Worm (Caenorhabditis elegans) whole organism, late embryonic: Measurements from ENCODE around the gene eas-1.

Experiments used
- C08G9.2 ChIP-seq: sonication (generic microtip); optimal IDR thresholded peaks from 2 replicates; lab custom pipeline; 2016; ENCODE audit warnings: mild to moderate bottlenecking, missing genetic modification characterization, moderate library complexity, missing compliant biosample characterization
- ahr-1 ChIP-seq: sonication (generic microtip); optimal IDR thresholded peaks from 2 replicates; lab custom pipeline; 2016; ENCODE audit warnings: missing genetic modification characterization, missing compliant biosample characterization
- ceh-18 ChIP-seq: sonication (generic microtip); optimal IDR thresholded peaks from 2 replicates; lab custom pipeline; 2016; ENCODE audit warnings: missing genetic modification characterization, missing compliant biosample characterization
- ceh-19 ChIP-seq: fragments of 200-800 bp; sonication (Bioruptor generic); optimal IDR thresholded peaks from 2 replicates; lab custom pipeline; 2018; ENCODE audit warnings: mild to moderate bottlenecking, missing genetic modification characterization, missing compliant biosample characterization
- ceh-2 ChIP-seq: sonication (generic microtip); optimal IDR thresholded peaks from 2 replicates; lab custom pipeline; 2016; ENCODE audit warnings: missing genotype, missing genetic modification characterization, missing compliant biosample characterization
- ceh-24 ChIP-seq: sonication (generic microtip); optimal IDR thresholded peaks from 2 replicates; lab custom pipeline; 2016; ENCODE audit warnings: mild to moderate bottlenecking, missing genetic modification characterization, missing compliant biosample characterization
- ceh-30 ChIP-seq: fragments of 150-350 bp; optimal IDR thresholded peaks from 2 replicates; lab custom pipeline; 2014; ENCODE audit warnings: missing biosample characterization, missing genetic modification characterization
- ceh-31 ChIP-seq: sonication (generic microtip); optimal IDR thresholded peaks from 2 replicates; lab custom pipeline; 2016; ENCODE audit warnings: missing genetic modification characterization, missing compliant biosample characterization
- ceh-34 ChIP-seq: sonication (generic microtip); optimal IDR thresholded peaks from 2 replicates; lab custom pipeline; 2016; ENCODE audit warnings: mild to moderate bottlenecking, missing genetic modification characterization, missing compliant biosample characterization
- ceh-45 ChIP-seq: fragments of 200-800 bp; sonication (Bioruptor generic); IDR thresholded peaks from 2 replicates; pipeline ENCODE4 v1.3.6; 2022; ENCODE audit warnings: missing genetic modification reagents, missing genetic modification characterization, missing compliant biosample characterization
- ceh-48 ChIP-seq: sonication (generic microtip); optimal IDR thresholded peaks from 2 replicates; lab custom pipeline; 2016; ENCODE audit warnings: missing genetic modification characterization, inconsistent platforms, missing compliant biosample characterization
- ceh-6 ChIP-seq: fragments of 200-800 bp; sonication (Bioruptor generic); optimal IDR thresholded peaks from 2 replicates; lab custom pipeline; 2018; ENCODE audit warnings: mild to moderate bottlenecking, missing genetic modification characterization, missing compliant biosample characterization
- ceh-9 ChIP-seq: sonication (generic microtip); optimal IDR thresholded peaks from 2 replicates; lab custom pipeline; 2016; ENCODE audit warnings: mild to moderate bottlenecking, missing genetic modification characterization, inconsistent platforms, missing compliant biosample characterization
- che-1 ChIP-seq: sonication (generic microtip); optimal IDR thresholded peaks from 2 replicates; lab custom pipeline; 2016; ENCODE audit warnings: mild to moderate bottlenecking, missing genetic modification characterization, missing compliant biosample characterization
- dve-1 ChIP-seq: sonication (generic microtip); optimal IDR thresholded peaks from 2 replicates; lab custom pipeline; 2017; ENCODE audit warnings: antibody characterized with exemption, mild to moderate bottlenecking, missing genetic modification characterization, missing compliant biosample characterization
- elt-4 ChIP-seq: sonication (generic microtip); optimal IDR thresholded peaks from 2 replicates; lab custom pipeline; 2016; ENCODE audit warnings: missing genetic modification characterization, missing compliant biosample characterization
- gmeb-2 ChIP-seq: sonication (generic microtip); optimal IDR thresholded peaks from 2 replicates; lab custom pipeline; 2016; ENCODE audit warnings: missing genetic modification characterization, inconsistent platforms, missing compliant biosample characterization
- hlh-15 ChIP-seq: sonication (generic microtip); optimal IDR thresholded peaks from 2 replicates; lab custom pipeline; 2016; ENCODE audit warnings: missing genetic modification characterization, missing compliant biosample characterization
- lin-11 ChIP-seq: fragments of 200-800 bp; sonication (Bioruptor generic); optimal IDR thresholded peaks from 2 replicates; lab custom pipeline; 2018; ENCODE audit warnings: mild to moderate bottlenecking, missing genetic modification characterization, missing compliant biosample characterization
- mec-3 ChIP-seq: sonication (generic microtip); optimal IDR thresholded peaks from 2 replicates; lab custom pipeline; 2016; ENCODE audit warnings: borderline replicate concordance, missing genetic modification characterization, missing compliant biosample characterization
- nfya-1 ChIP-seq: sonication (generic microtip); optimal IDR thresholded peaks from 2 replicates; lab custom pipeline; 2017; ENCODE audit warnings: missing genetic modification characterization, mild to moderate bottlenecking, missing compliant biosample characterization, antibody characterized with exemption, moderate library complexity
- nhr-11 ChIP-seq: fragments of 150-350 bp; optimal IDR thresholded peaks from 2 replicates; lab custom pipeline; 2014; ENCODE audit warnings: missing biosample characterization, missing genetic modification characterization
- nhr-232 ChIP-seq: sonication (generic microtip); optimal IDR thresholded peaks from 2 replicates; lab custom pipeline; 2016; ENCODE audit warnings: missing genetic modification characterization, missing compliant biosample characterization
- pag-3 ChIP-seq: sonication (generic microtip); optimal IDR thresholded peaks from 2 replicates; lab custom pipeline; 2016; ENCODE audit warnings: missing compliant biosample characterization, missing genetic modification characterization, borderline replicate concordance
- pax-1 ChIP-seq: fragments of 150-350 bp; optimal IDR thresholded peaks from 2 replicates; lab custom pipeline; 2014; ENCODE audit warnings: missing biosample characterization, missing genetic modification characterization
- pha-2 ChIP-seq: sonication (generic microtip); optimal IDR thresholded peaks from 2 replicates; lab custom pipeline; 2017; ENCODE audit warnings: mild to moderate bottlenecking, missing genetic modification characterization, missing compliant biosample characterization
- pha-4 ChIP-seq: fragments of 150-350 bp; optimal IDR thresholded peaks from 2 replicates; lab custom pipeline; 2018; ENCODE audit warnings: missing biosample characterization, missing genetic modification reagents, missing genetic modification characterization
- pqm-1 ChIP-seq: sonication (generic microtip); optimal IDR thresholded peaks from 2 replicates; lab custom pipeline; 2016; ENCODE audit warnings: missing genetic modification characterization, missing compliant biosample characterization
- pros-1 ChIP-seq: fragments of 150-350 bp; optimal IDR thresholded peaks from 2 replicates; lab custom pipeline; 2014; ENCODE audit warnings: missing biosample characterization, missing genetic modification reagents, missing genetic modification characterization
- ref-2 ChIP-seq: sonication (generic microtip); optimal IDR thresholded peaks from 2 replicates; lab custom pipeline; 2016; ENCODE audit warnings: missing genetic modification characterization, missing compliant biosample characterization
- rnt-1 ChIP-seq: sonication (generic microtip); optimal IDR thresholded peaks from 2 replicates; lab custom pipeline; 2016; ENCODE audit warnings: missing genetic modification characterization, missing compliant biosample characterization
- sdc-2 ChIP-seq: sonication (generic microtip); optimal IDR thresholded peaks from 2 replicates; lab custom pipeline; 2016; ENCODE audit warnings: missing genotype, missing genetic modification characterization, missing compliant biosample characterization
- syd-9 ChIP-seq: sonication (generic microtip); optimal IDR thresholded peaks from 2 replicates; lab custom pipeline; 2016; ENCODE audit warnings: mild to moderate bottlenecking, missing genetic modification characterization, moderate library complexity, missing compliant biosample characterization
- tbx-2 ChIP-seq: sonication (generic microtip); optimal IDR thresholded peaks from 2 replicates; lab custom pipeline; 2016; ENCODE audit warnings: missing genetic modification characterization, missing compliant biosample characterization
- ttx-3 ChIP-seq: sonication (generic microtip); optimal IDR thresholded peaks from 2 replicates; lab custom pipeline; 2016; ENCODE audit warnings: missing genetic modification reagents, missing genetic modification characterization, missing compliant biosample characterization
- unc-42 ChIP-seq: sonication (generic microtip); optimal IDR thresholded peaks from 2 replicates; lab custom pipeline; 2016; ENCODE audit warnings: missing genotype, missing genetic modification characterization, missing compliant biosample characterization
- unc-86 ChIP-seq: sonication (generic microtip); optimal IDR thresholded peaks from 2 replicates; lab custom pipeline; 2016; ENCODE audit warnings: missing genetic modification characterization, missing compliant biosample characterization
- zip-5 ChIP-seq: sonication (generic microtip); optimal IDR thresholded peaks from 2 replicates; lab custom pipeline; 2016; ENCODE audit warnings: missing genetic modification characterization, missing compliant biosample characterization

The eas-1 gene

DNA sequence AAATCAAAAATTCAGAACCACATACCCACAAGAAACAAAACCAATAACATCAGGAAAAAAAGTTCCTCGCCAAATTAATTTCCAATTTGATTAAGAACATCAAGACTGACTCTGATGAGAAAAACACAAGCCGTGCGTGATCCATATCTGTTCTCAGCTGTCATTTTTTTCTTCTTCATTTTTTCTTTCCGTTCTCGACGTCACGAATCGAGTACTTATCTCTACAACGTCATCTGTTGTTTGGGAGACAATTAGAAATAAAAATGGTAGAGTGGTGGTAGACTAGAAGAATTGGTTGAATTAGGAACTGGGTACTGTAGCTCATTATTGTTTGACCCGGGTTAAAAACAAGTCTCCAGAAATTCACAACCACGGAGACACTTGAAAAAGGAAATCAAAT is 20.8 kb downstream of the eas-1 start:
- no peak for TF ChIP-seq ceh-2 (tag; lab: Kevin White, UChicago)
- TF ChIP-seq nhr-232 (tag; lab: Kevin White, UChicago), result no peak
- no peak for TF ChIP-seq sdc-2 (tag; lab: Kevin White, UChicago)

DNA sequence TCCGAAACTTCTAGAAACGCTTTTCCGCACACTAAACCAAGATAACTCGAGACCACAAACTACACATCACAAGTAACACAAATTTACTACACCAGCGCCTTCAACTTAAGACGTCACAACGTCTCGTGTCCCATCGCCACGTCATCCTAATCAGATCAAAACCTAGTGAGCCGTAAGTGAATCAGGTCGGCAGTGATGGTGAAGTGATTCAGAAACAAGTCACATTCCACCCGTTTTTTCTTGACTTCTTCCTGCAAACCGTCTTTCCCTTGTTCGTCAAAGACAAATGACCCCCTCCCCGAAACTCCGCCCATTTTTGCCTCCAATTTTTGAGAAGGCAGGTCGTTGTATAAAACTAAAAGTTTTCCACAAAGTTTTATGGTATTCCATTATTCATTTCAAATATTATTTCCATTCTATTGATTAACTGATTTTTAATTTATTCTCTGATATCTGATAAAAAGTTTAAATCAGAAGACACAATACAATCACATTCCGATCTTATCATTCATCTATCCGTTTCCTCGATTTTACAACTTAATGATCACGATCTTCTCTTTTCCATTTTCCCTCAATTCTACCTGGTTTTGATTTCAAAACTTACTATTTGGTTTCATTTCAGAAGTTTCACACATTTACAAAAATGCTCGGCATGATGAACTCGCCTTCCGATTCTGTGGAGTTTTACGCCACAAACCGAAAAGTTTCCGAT is 22.5 kb downstream of the eas-1 start, which contains the start of gene F26G1.2:
F26G1.2 (plus strand) TSS at position 508 of the 712 bp plus-strand sequence.
- TF ChIP-seq ceh-48 (tag; lab: Kevin White, UChicago) (no peak), ahr-1 (no peak), pha-4 (tag; lab: Kevin White, UChicago) (no peak), nfya-1 (tag; lab: Kevin White, UChicago) (no peak), pqm-1 (tag; lab: Kevin White, UChicago) (no peak), pax-1 (no peak), lin-11 (tag; lab: Kevin White, UChicago) (no peak), rnt-1 (tag; lab: Kevin White, UChicago) (no peak), tbx-2 (tag; lab: Kevin White, UChicago) (no peak), ceh-18 (tag; lab: Kevin White, UChicago) (no peak), ceh-31 (tag; lab: Kevin White, UChicago) (no peak), nhr-11 (tag; lab: Kevin White, UChicago) (no peak), zip-5 (tag; lab: Kevin White, UChicago) (no peak), unc-86 (tag; lab: Kevin White, UChicago) (no peak), ceh-9 (tag; lab: Kevin White, UChicago) (no peak), ceh-6 (GFP tag; lab: Kevin White, UChicago) (no peak), ttx-3 (tag; lab: Kevin White, UChicago) (no peak), ceh-34 (tag; lab: Kevin White, UChicago) (no peak)

DNA sequence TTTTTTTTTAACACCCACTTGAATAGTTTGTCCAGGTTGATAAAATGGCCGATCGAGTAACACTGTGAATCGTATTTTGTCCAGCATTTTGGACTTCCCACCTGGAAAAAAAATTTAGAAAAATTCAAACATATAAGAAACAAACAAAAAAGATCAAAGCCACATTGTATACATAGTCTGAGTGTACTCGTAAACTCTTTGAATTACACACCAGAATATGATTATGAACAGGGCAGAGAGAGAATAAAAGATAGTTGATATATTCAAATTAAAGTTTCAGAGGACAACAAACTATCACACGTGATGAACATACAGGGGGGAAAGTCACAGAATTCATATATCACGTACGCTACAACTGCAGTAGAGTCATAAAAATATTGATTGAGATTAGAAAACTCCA is 26.1 kb downstream of the eas-1 start, which contains the start of gene ttm-2:
ttm-2 (minus strand) TSS at position 101 of the 400 bp plus-strand sequence.
- TF ChIP-seq dve-1, result no peak
- TF ChIP-seq ceh-2 (tag; lab: Kevin White, UChicago), result no peak
- no peak for TF ChIP-seq pros-1 (tag; lab: Kevin White, UChicago)
- TF ChIP-seq ceh-45, result no peak
- TF ChIP-seq elt-4, result no peak
- no peak for TF ChIP-seq pha-2 (tag; lab: Kevin White, UChicago)
- TF ChIP-seq hlh-15, result no peak
- no peak for TF ChIP-seq syd-9 (tag; lab: Kevin White, UChicago)
- TF ChIP-seq ref-2 (tag; lab: Kevin White, UChicago), result no peak
- no peak for TF ChIP-seq C08G9.2
- TF ChIP-seq, all 69 proteins: peak for 0

DNA sequence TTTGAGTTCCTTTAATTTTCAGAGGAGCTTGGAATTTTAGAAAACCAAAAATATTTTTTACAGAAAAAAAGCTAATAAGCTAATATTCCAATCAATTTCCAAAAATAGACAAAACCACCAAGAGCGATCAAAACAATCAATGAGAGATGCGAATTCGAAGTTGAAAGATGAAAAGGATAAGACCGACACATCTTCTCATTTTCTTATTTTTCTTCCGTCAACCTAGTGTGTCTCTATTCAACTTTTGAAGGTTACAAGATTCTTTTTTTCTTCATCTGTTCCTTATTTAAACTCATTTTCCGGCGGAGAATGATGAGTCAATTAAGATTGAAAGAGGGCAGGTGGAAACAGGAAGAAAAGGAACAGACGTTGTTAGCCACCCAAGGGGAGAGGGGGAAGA is 27.4 kb downstream of the eas-1 start:
- no peak for TF ChIP-seq ceh-2 (tag; lab: Kevin White, UChicago)
- TF ChIP-seq ceh-19 (GFP tag; lab: Kevin White, UChicago), result no peak
- no peak for TF ChIP-seq syd-9 (tag; lab: Kevin White, UChicago)
- no peak for TF ChIP-seq mec-3 (tag; lab: Kevin White, UChicago)
- no peak for TF ChIP-seq sdc-2 (tag; lab: Kevin White, UChicago)
- TF ChIP-seq unc-42, result no peak
- no peak for TF ChIP-seq ceh-24
- TF ChIP-seq gmeb-2 (tag; lab: Kevin White, UChicago), result no peak
- TF ChIP-seq pag-3 (tag; lab: Kevin White, UChicago), result no peak
- TF ChIP-seq ceh-30 (tag; lab: Kevin White, UChicago), result no peak
- TF ChIP-seq che-1 (tag; lab: Kevin White, UChicago), result no peak
- TF ChIP-seq pros-1 (tag; lab: Kevin White, UChicago), result no peak
